Worm (Caenorhabditis elegans) whole organism, L3 larva: ENCODE data around the gene C17B7.9.

ENCODE experiments used
- ZK546.5 ChIP-seq: sonication (generic microtip); optimal IDR thresholded peaks from 2 replicates; lab custom pipeline; 2017; ENCODE audit warnings: missing biosample characterization, missing genetic modification characterization
- ceh-9 ChIP-seq: sonication (generic microtip); optimal IDR thresholded peaks from 2 replicates; lab custom pipeline; 2018; ENCODE audit warnings: missing biosample characterization, missing genetic modification characterization
- elt-2 ChIP-seq: sonication (generic microtip); optimal IDR thresholded peaks from 2 replicates; lab custom pipeline; 2016; ENCODE audit warnings: missing genetic modification reagents, mild to moderate bottlenecking, missing genetic modification characterization, missing compliant biosample characterization
- elt-3 ChIP-seq, 3 experiments: fragments of 150-350 bp in 1 of 3; sonication (generic microtip) in 2 of 3; optimal IDR thresholded peaks; 2 replicates in 2 of 3; 4 replicates in 1 of 3; lab custom pipeline; 2014 to 2017; ENCODE audit warnings: missing biosample characterization in 3 of 3, missing genetic modification characterization in 3 of 3
- fkh-10 ChIP-seq: sonication (generic microtip); optimal IDR thresholded peaks from 2 replicates; lab custom pipeline; 2017; ENCODE audit warnings: missing biosample characterization, missing genetic modification reagents, missing genetic modification characterization
- lin-39 ChIP-seq: fragments of 150-350 bp; optimal IDR thresholded peaks from 2 replicates; lab custom pipeline; 2018; ENCODE audit warnings: missing biosample characterization, missing genetic modification reagents, missing genetic modification characterization
- nhr-28 ChIP-seq: fragments of 150-350 bp; optimal IDR thresholded peaks from 2 replicates; lab custom pipeline; 2014; ENCODE audit warnings: missing biosample characterization, missing genetic modification characterization
- nhr-76 ChIP-seq: fragments of 150-350 bp; sonication (generic microtip); optimal IDR thresholded peaks from 5 replicates; lab custom pipeline; 2014; ENCODE audit warnings: missing biosample characterization, missing genetic modification characterization
- pha-4 ChIP-seq: fragments of 150-350 bp; optimal IDR thresholded peaks from 2 replicates; lab custom pipeline; 2014; ENCODE audit warnings: missing biosample characterization, missing genetic modification reagents, missing genetic modification characterization
- snpc-4 ChIP-seq: fragments of 150-350 bp; optimal IDR thresholded peaks from 2 replicates; lab custom pipeline; 2014; ENCODE audit warnings: missing biosample characterization, missing genetic modification characterization
- tbx-2 ChIP-seq: sonication (generic microtip); optimal IDR thresholded peaks from 2 replicates; lab custom pipeline; 2016; ENCODE audit warnings: mild to moderate bottlenecking, missing genetic modification characterization, missing compliant biosample characterization
- ztf-11 ChIP-seq: fragments of 150-350 bp; optimal IDR thresholded peaks from 2 replicates; lab custom pipeline; 2014; ENCODE audit warnings: missing biosample characterization, missing genetic modification characterization

DNA sequence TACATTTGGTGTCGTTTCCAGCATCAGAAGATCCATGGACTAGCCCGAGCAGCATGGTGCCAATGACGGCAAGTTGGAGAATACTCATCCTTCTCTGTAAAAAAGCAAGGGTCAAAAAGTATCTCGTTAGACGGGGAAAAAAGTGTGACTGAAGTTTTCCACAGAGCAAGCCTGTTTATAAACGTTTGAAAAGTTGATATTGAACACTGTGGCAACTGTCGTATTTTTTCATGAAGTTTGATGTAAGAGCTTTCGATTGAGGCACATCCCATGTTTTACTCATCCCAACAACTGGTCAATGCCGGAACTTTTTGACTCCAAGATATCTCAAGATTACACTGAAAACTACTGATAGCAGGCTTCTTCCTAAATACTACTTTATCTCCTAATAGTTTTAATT is 12.9 kb downstream of the C17B7.9 start, which contains the start of gene F35F10.13:
- no peak for TF ChIP-seq nhr-28
- TF ChIP-seq snpc-4 (tag; lab: Kevin White, UChicago): no peak
- no peak for TF ChIP-seq fkh-10 (GFP tag; lab: Kevin White, UChicago)
- no peak for TF ChIP-seq elt-2 (tag; lab: Kevin White, UChicago)
- TF ChIP-seq lin-39 (tag; lab: Kevin White, UChicago): no peak
- no peak for TF ChIP-seq nhr-76 (tag; lab: Kevin White, UChicago)
- TF ChIP-seq pha-4: no peak
- TF ChIP-seq ZK546.5 (tag; lab: Kevin White, UChicago): no peak
- no peak for TF ChIP-seq ztf-11 (tag; lab: Kevin White, UChicago)
- no peak for TF ChIP-seq ceh-9 (tag; lab: Kevin White, UChicago)
- no peak for TF ChIP-seq tbx-2 (tag; lab: Kevin White, UChicago)
- no peak for TF ChIP-seq elt-3 (tag; optimal IDR thresholded peaks at IDR 0.05; lab: Kevin White, UChicago)
